Fruit fly (Drosophila melanogaster) whole organism, embryonic: ENCODE measurements around the gene Shaw.
A peak's percentile ranks its signal among the peaks of the same experiment; 100 is the strongest.

Source experiments
- Blimp-1 ChIP-seq: fragments of 200-800 bp; sonication (Bioruptor generic); optimal IDR thresholded peaks from 3 replicates; lab custom pipeline; 2018; ENCODE audit warnings: missing biosample characterization, missing genetic modification characterization, mild to moderate bottlenecking, moderate library complexity, missing genetic modification reagents
- CG10267 ChIP-seq: fragments of 200-800 bp; sonication (Bioruptor generic); optimal IDR thresholded peaks from 2 replicates; lab custom pipeline; 2018; ENCODE audit warnings: missing biosample characterization, mild to moderate bottlenecking, missing genetic modification characterization, moderate library complexity
- CG10959 ChIP-seq: fragments of 200-800 bp; sonication (Bioruptor generic); IDR thresholded peaks from 2 replicates; pipeline ENCODE4 v1.3.6; 2022; ENCODE audit warnings: missing biosample characterization, missing genetic modification characterization
- CG12155 ChIP-seq: fragments of 200-800 bp; sonication (Bioruptor generic); optimal IDR thresholded peaks from 3 replicates; lab custom pipeline; 2016; ENCODE audit warnings: missing biosample characterization, missing genetic modification characterization
- CG12299 ChIP-seq: fragments of 200-800 bp; sonication (Bioruptor generic); optimal IDR thresholded peaks from 2 replicates; lab custom pipeline; 2018; ENCODE audit warnings: missing biosample characterization, mild to moderate bottlenecking, missing genetic modification characterization
- CG12769 ChIP-seq: fragments of 200-800 bp; sonication (Bioruptor generic); optimal IDR thresholded peaks from 2 replicates; lab custom pipeline; 2019; ENCODE audit warnings: missing biosample characterization, mild to moderate bottlenecking, missing genetic modification characterization, moderate library complexity
- CG13894 ChIP-seq: fragments of 200-800 bp; sonication (Bioruptor generic); optimal IDR thresholded peaks from 3 replicates; lab custom pipeline; 2018; ENCODE audit warnings: missing biosample characterization, mild to moderate bottlenecking, missing genetic modification characterization, moderate library complexity
- CG14050 ChIP-seq: fragments of 200-800 bp; sonication (Bioruptor generic); IDR thresholded peaks from 3 replicates; pipeline ENCODE4 v1.3.6; 2022; ENCODE audit warnings: missing biosample characterization, missing genetic modification characterization
- CG14710 ChIP-seq: fragments of 200-800 bp; sonication (Bioruptor generic); optimal IDR thresholded peaks from 3 replicates; lab custom pipeline; 2019; ENCODE audit warnings: missing biosample characterization, mild to moderate bottlenecking, missing genetic modification characterization, moderate library complexity
- CG14860 ChIP-seq: fragments of 200-800 bp; sonication (Bioruptor generic); IDR thresholded peaks from 3 replicates; pipeline ENCODE4 v1.3.6; 2022; ENCODE audit warnings: missing biosample characterization, missing genetic modification characterization; ENCODE audit not compliant: partially characterized antibody
- CG15514 ChIP-seq: fragments of 200-800 bp; sonication (Bioruptor generic); optimal IDR thresholded peaks from 3 replicates; lab custom pipeline; 2017; ENCODE audit warnings: missing biosample characterization, missing genetic modification characterization, mild to moderate bottlenecking, moderate library complexity, missing genetic modification reagents
- CG16779 ChIP-seq: fragments of 200-800 bp; sonication (Bioruptor generic); IDR thresholded peaks from 2 replicates; pipeline ENCODE4 v1.3.6; 2022; ENCODE audit warnings: missing biosample characterization, missing genetic modification characterization
- CG16815 ChIP-seq: fragments of 200-800 bp; sonication (Bioruptor generic); optimal IDR thresholded peaks from 3 replicates; lab custom pipeline; 2017; ENCODE audit warnings: missing biosample characterization, mild to moderate bottlenecking, missing genetic modification characterization
- CG17361 ChIP-seq: fragments of 200-800 bp; sonication (Bioruptor generic); IDR thresholded peaks from 3 replicates; pipeline ENCODE4 v1.3.6; 2022; ENCODE audit warnings: missing biosample characterization, missing genetic modification characterization
- CG1792 ChIP-seq: fragments of 200-800 bp; sonication (Bioruptor generic); optimal IDR thresholded peaks from 2 replicates; lab custom pipeline; 2016; ENCODE audit warnings: missing biosample characterization, missing genetic modification characterization
- CG2678 ChIP-seq: fragments of 200-800 bp; sonication (Bioruptor generic); optimal IDR thresholded peaks from 3 replicates; lab custom pipeline; 2019; ENCODE audit warnings: missing biosample characterization, mild to moderate bottlenecking, missing genetic modification characterization, moderate library complexity
- CG3163 ChIP-seq: fragments of 200-800 bp; sonication (Bioruptor generic); optimal IDR thresholded peaks from 3 replicates; lab custom pipeline; 2016; ENCODE audit warnings: missing biosample characterization, missing genetic modification characterization
- CG34376 ChIP-seq: fragments of 200-800 bp; sonication (Bioruptor generic); optimal IDR thresholded peaks from 2 replicates; lab custom pipeline; 2018; ENCODE audit warnings: missing biosample characterization, mild to moderate bottlenecking, missing genetic modification characterization
- CG4617 ChIP-seq: fragments of 200-800 bp; sonication (Bioruptor generic); optimal IDR thresholded peaks from 3 replicates; lab custom pipeline; 2016; ENCODE audit warnings: missing biosample characterization, missing genetic modification characterization, borderline replicate concordance
- CG9437 ChIP-seq: fragments of 200-800 bp; sonication (Bioruptor generic); optimal IDR thresholded peaks from 2 replicates; lab custom pipeline; 2018; ENCODE audit warnings: missing biosample characterization, mild to moderate bottlenecking, missing genetic modification characterization
- CG9727 ChIP-seq: fragments of 200-800 bp; sonication (Bioruptor generic); optimal IDR thresholded peaks from 3 replicates; lab custom pipeline; 2017; ENCODE audit warnings: missing biosample characterization, mild to moderate bottlenecking, missing genetic modification characterization
- CoRest ChIP-seq: fragments of 200-800 bp; sonication (Bioruptor generic); optimal IDR thresholded peaks from 3 replicates; lab custom pipeline; 2018; ENCODE audit warnings: missing biosample characterization, mild to moderate bottlenecking, missing genetic modification characterization, moderate library complexity
- D19B ChIP-seq: fragments of 200-800 bp; sonication (Bioruptor generic); optimal IDR thresholded peaks from 2 replicates; lab custom pipeline; 2017; ENCODE audit warnings: missing biosample characterization, mild to moderate bottlenecking, missing genetic modification characterization
- E2f2 ChIP-seq: fragments of 200-800 bp; sonication (Bioruptor generic); IDR thresholded peaks from 2 replicates; pipeline ENCODE4 v1.3.6; 2022; ENCODE audit warnings: missing biosample characterization, missing genetic modification characterization
- Eip74EF ChIP-seq, 2 experiments: fragments of 200-800 bp in 1 of 2; fragments of >200 bp in 1 of 2; sonication (Bioruptor generic) in 1 of 2; optimal IDR thresholded peaks; 2 replicates each; lab custom pipeline; 2017 to 2019; ENCODE audit warnings: missing biosample characterization in 2 of 2, missing genetic modification characterization in 2 of 2, mild to moderate bottlenecking in 1 of 2, moderate library complexity in 1 of 2
- Hand ChIP-seq: fragments of 200-800 bp; sonication (Bioruptor generic); optimal IDR thresholded peaks from 2 replicates; lab custom pipeline; 2017; ENCODE audit warnings: mild to moderate bottlenecking, missing biosample characterization, missing genetic modification reagents, missing genetic modification characterization
- HmgD ChIP-seq: fragments of 200-800 bp; sonication (Bioruptor generic); optimal IDR thresholded peaks from 3 replicates; lab custom pipeline; 2016; ENCODE audit warnings: missing biosample characterization, missing genetic modification characterization
- Hmx ChIP-seq: fragments of 200-800 bp; sonication (Bioruptor generic); optimal IDR thresholded peaks from 2 replicates; lab custom pipeline; 2016; ENCODE audit warnings: missing biosample characterization, missing genetic modification characterization
- Mad ChIP-seq: fragments of 200-800 bp; sonication (Bioruptor generic); optimal IDR thresholded peaks from 2 replicates; lab custom pipeline; 2016; ENCODE audit warnings: missing biosample characterization, missing genetic modification characterization
- NC2α ChIP-seq: fragments of 200-800 bp; sonication (Bioruptor generic); optimal IDR thresholded peaks from 2 replicates; lab custom pipeline; 2016; ENCODE audit warnings: missing biosample characterization, missing genetic modification characterization
- Nf-YA ChIP-seq: fragments of 200-800 bp; sonication (Bioruptor generic); IDR thresholded peaks from 2 replicates; pipeline ENCODE4 v1.3.6; 2022; ENCODE audit warnings: missing biosample characterization, missing genetic modification characterization
- Rx ChIP-seq: fragments of 200-800 bp; sonication (Bioruptor generic); IDR thresholded peaks from 2 replicates; pipeline ENCODE4 v1.3.6; 2022; ENCODE audit warnings: missing biosample characterization, missing genetic modification characterization
- Scr ChIP-seq: fragments of 200-800 bp; sonication (Bioruptor generic); IDR thresholded peaks from 2 replicates; pipeline ENCODE4 v1.3.6; 2022; ENCODE audit warnings: missing biosample characterization, missing genetic modification characterization; ENCODE audit not compliant: partially characterized antibody
- Sin3A ChIP-seq: fragments of >200 bp; optimal IDR thresholded peaks from 2 replicates; lab custom pipeline; 2018
- Sox100B ChIP-seq: fragments of 200-800 bp; sonication (Bioruptor generic); optimal IDR thresholded peaks from 3 replicates; lab custom pipeline; 2018; ENCODE audit warnings: missing biosample characterization, mild to moderate bottlenecking, missing genetic modification characterization
- bigmax ChIP-seq: fragments of 200-800 bp; sonication (Bioruptor generic); optimal IDR thresholded peaks from 2 replicates; lab custom pipeline; 2018; ENCODE audit warnings: missing biosample characterization, mild to moderate bottlenecking, missing genetic modification characterization
- dan ChIP-seq: fragments of 200-800 bp; sonication (Bioruptor generic); IDR thresholded peaks from 2 replicates; pipeline ENCODE4 v1.3.6; 2022; ENCODE audit warnings: missing biosample characterization, missing genetic modification characterization
- dati ChIP-seq: fragments of 200-800 bp; sonication (Bioruptor generic); IDR thresholded peaks from 2 replicates; pipeline ENCODE4 v1.3.6; 2022; ENCODE audit warnings: missing biosample characterization, missing genetic modification characterization
- dysf ChIP-seq: fragments of 200-800 bp; sonication (Bioruptor generic); IDR thresholded peaks from 3 replicates; pipeline ENCODE4 v1.3.6; 2022; ENCODE audit warnings: missing biosample characterization, missing genetic modification characterization
- en ChIP-seq: fragments of 200-800 bp; sonication (Bioruptor generic); optimal IDR thresholded peaks from 2 replicates; lab custom pipeline; 2016; ENCODE audit warnings: missing biosample characterization, missing genetic modification characterization
- esg ChIP-seq: fragments of 200-800 bp; sonication (Bioruptor generic); conservative IDR thresholded peaks from 2 replicates; pipeline ENCODE4 v1.3.6; 2022; ENCODE audit warnings: missing biosample characterization, missing genetic modification characterization
- gce ChIP-seq: fragments of 200-800 bp; sonication (Bioruptor generic); IDR thresholded peaks from 3 replicates; pipeline ENCODE4 v1.3.6; 2022; ENCODE audit warnings: missing biosample characterization, missing genetic modification characterization
- gcm ChIP-seq: fragments of 200-800 bp; sonication (Bioruptor generic); optimal IDR thresholded peaks from 2 replicates; lab custom pipeline; 2019; ENCODE audit warnings: missing biosample characterization, mild to moderate bottlenecking, missing genetic modification characterization, moderate library complexity
- gem ChIP-seq: fragments of 200-800 bp; sonication (Bioruptor generic); optimal IDR thresholded peaks from 2 replicates; lab custom pipeline; 2019; ENCODE audit warnings: missing biosample characterization, mild to moderate bottlenecking, missing genetic modification characterization, moderate library complexity
- kay ChIP-seq: fragments of 200-800 bp; sonication (Bioruptor generic); optimal IDR thresholded peaks from 2 replicates; lab custom pipeline; 2016; ENCODE audit warnings: missing biosample characterization, missing genetic modification characterization
- psq ChIP-seq: fragments of 200-800 bp; sonication (Bioruptor generic); optimal IDR thresholded peaks from 2 replicates; lab custom pipeline; 2017; ENCODE audit warnings: missing biosample characterization, missing genetic modification characterization
- salm ChIP-seq: fragments of 200-800 bp; sonication (Bioruptor generic); optimal IDR thresholded peaks from 2 replicates; lab custom pipeline; 2018; ENCODE audit warnings: missing biosample characterization, mild to moderate bottlenecking, missing genetic modification characterization
- sens ChIP-seq: fragments of 200-800 bp; sonication (Bioruptor generic); peaks from one replicate; lab custom pipeline; 2016; ENCODE audit warnings: missing biosample characterization, missing genetic modification characterization
- tup ChIP-seq: fragments of 200-800 bp; sonication (Bioruptor generic); optimal IDR thresholded peaks from 2 replicates; lab custom pipeline; 2016; ENCODE audit warnings: missing biosample characterization, mild to moderate bottlenecking, missing genetic modification characterization, moderate library complexity
- unpg ChIP-seq: fragments of 200-800 bp; sonication (Bioruptor generic); optimal IDR thresholded peaks from 3 replicates; lab custom pipeline; 2018; ENCODE audit warnings: missing biosample characterization, mild to moderate bottlenecking, missing genetic modification characterization, moderate library complexity
- wdn ChIP-seq: fragments of 200-800 bp; sonication (Bioruptor generic); IDR thresholded peaks from 2 replicates; pipeline ENCODE4 v1.3.6; 2022; ENCODE audit warnings: missing biosample characterization, missing genetic modification characterization

Shaw gene

DNA sequence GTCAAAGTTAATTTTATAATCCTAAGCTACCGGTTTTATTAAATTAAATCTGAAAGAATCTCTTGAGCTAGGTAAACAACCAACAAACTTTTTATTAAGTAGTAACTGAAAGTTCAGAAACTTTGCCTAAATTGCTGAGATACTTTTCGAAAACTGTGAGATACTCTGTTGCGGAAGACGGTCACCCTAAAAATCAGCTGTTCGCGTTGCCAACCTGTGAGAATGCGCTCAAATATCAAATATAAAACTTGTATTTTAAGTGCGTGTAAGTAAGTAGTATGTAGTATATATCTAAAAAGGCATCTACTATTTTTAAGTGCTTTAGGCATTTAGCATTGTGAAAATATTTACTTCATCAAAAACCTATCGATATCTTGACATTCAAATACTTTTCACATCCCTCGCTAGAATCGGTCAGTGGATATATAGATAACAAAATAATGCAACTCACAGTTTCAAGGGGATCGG is 5.0 kb upstream of the Shaw start, which contains the start of the genes CG31955 and CG2818 (continued):
- no peak for TF ChIP-seq wdn
- no peak for TF ChIP-seq CG14050 (GFP tag; lab: Robert Waterston, UW)
- no peak for TF ChIP-seq psq
- peak; percentile 18 for TF ChIP-seq CG10267
- TF ChIP-seq dan (GFP tag; lab: Robert Waterston, UW), result no peak
- peak; percentile 36 for TF ChIP-seq CG12769 (tag; lab: Kevin White, UChicago)
- no peak for TF ChIP-seq CG3163 (GFP tag; lab: Kevin White, UChicago)
- TF ChIP-seq sens, result peak; percentile 63
- TF ChIP-seq CG9727 (GFP tag; lab: Kevin White, UChicago), result no peak
- TF ChIP-seq CG16779, result no peak
- TF ChIP-seq esg (GFP tag; lab: Robert Waterston, UW), result no peak
- TF ChIP-seq salm, result no peak
- peak; percentile 38 for TF ChIP-seq Sin3A (lab: Kevin White, UChicago)
- TF ChIP-seq dati (GFP tag; lab: Robert Waterston, UW), result no peak
- TF ChIP-seq E2f2 (GFP tag; lab: Robert Waterston, UW), result peak; percentile 72
- no peak for TF ChIP-seq gcm (GFP tag; lab: Kevin White, UChicago)
- TF ChIP-seq CG10959 (GFP tag; lab: Robert Waterston, UW), result no peak
- peak; percentile 21; the same call in 1 of the 3 replicates for TF ChIP-seq CG14860 (GFP tag; lab: Robert Waterston, UW)
- no peak for TF ChIP-seq HmgD (GFP tag; lab: Kevin White, UChicago)
- TF ChIP-seq CG1792 (GFP tag; lab: Kevin White, UChicago), result no peak
- no peak for TF ChIP-seq CG34376 (GFP tag; lab: Kevin White, UChicago)
- no peak for TF ChIP-seq Eip74EF (GFP tag; optimal IDR thresholded peaks at IDR 0.05; lab: Kevin White, UChicago)
- peak; percentile 83 for TF ChIP-seq Scr (GFP tag; lab: Robert Waterston, UW)
- peak; percentile 50 for TF ChIP-seq kay
- TF ChIP-seq Sox100B (GFP tag; lab: Kevin White, UChicago), result no peak
- peak; percentile 38 for TF ChIP-seq CG14710 (tag; lab: Kevin White, UChicago)
- TF ChIP-seq gce, result no peak
- no peak for TF ChIP-seq Nf-YA (GFP tag; lab: Robert Waterston, UW)
- no peak for TF ChIP-seq Mad (GFP tag; lab: Kevin White, UChicago)
- no peak for TF ChIP-seq bigmax (GFP tag; lab: Kevin White, UChicago)
- no peak for TF ChIP-seq CG9437
- no peak for TF ChIP-seq D19B (GFP tag; lab: Kevin White, UChicago)
- TF ChIP-seq Blimp-1 (GFP tag; lab: Kevin White, UChicago), result no peak
- no peak for TF ChIP-seq Rx (GFP tag; lab: Robert Waterston, UW)
- TF ChIP-seq Hand (GFP tag; lab: Kevin White, UChicago), result no peak
- TF ChIP-seq en (GFP tag; lab: Kevin White, UChicago), result no peak
- TF ChIP-seq CG2678 (tag; lab: Kevin White, UChicago), result no peak
- no peak for TF ChIP-seq tup
- peak; percentile 47 for TF ChIP-seq CoRest (tag; lab: Kevin White, UChicago)
- TF ChIP-seq CG15514 (GFP tag; lab: Kevin White, UChicago), result peak; percentile 41
- TF ChIP-seq dysf (GFP tag; lab: Robert Waterston, UW), result no peak
- TF ChIP-seq CG12155 (GFP tag; lab: Kevin White, UChicago), result peak; percentile 9
- no peak for TF ChIP-seq NC2α (GFP tag; lab: Kevin White, UChicago)
- no peak for TF ChIP-seq CG16815 (GFP tag; lab: Kevin White, UChicago)
- TF ChIP-seq unpg, result no peak
- TF ChIP-seq CG13894 (tag; lab: Kevin White, UChicago), result peak; percentile 40
- no peak for TF ChIP-seq CG12299
- TF ChIP-seq Hmx, result no peak
- TF ChIP-seq CG4617, result peak; percentile 37
- peak; percentile 38; the same call in 1 of the 3 replicates for TF ChIP-seq CG17361 (GFP tag; lab: Robert Waterston, UW)
- no peak for TF ChIP-seq gem
